Fruit fly (Drosophila melanogaster): ENCODE results near the gene CG5078.

CG5078 gene

dm6 chr3L:20505732-20506131 is at the start of gene CG5078:
CG5078 (plus strand) TSS chr3L:20506032.
- TF ChIP-seq CTCF (optimal IDR thresholded peaks at IDR 0.05) = no peak

- TF ChIP-seq CTCF (optimal IDR thresholded peaks at IDR 0.05) (no peak), CG8478 (optimal IDR thresholded peaks at IDR 0.05) (no peak)
Measured at dm6 chr3L:20460383-20460782, 45.4 kb upstream of the CG5078 start, which contains the start of gene mag. mag (plus strand) TSS chr3L:20460683.

dm6 chr3L:20462391-20462790 is 43.4 kb upstream of the CG5078 start:
- TF ChIP-seq CTCF (optimal IDR thresholded peaks at IDR 0.05) (no peak), CG8478 (optimal IDR thresholded peaks at IDR 0.05) (no peak)

- TF ChIP-seq CG8478 (optimal IDR thresholded peaks at IDR 0.05) (no peak), CTCF (optimal IDR thresholded peaks at IDR 0.05) (peak; percentile 59 to 60)
Measured at dm6 chr3L:20464677-20465076, 41.2 kb upstream of the CG5078 start, which contains the start of gene atk. atk (minus strand) TSS chr3L:20464862.

- TF ChIP-seq CTCF (optimal IDR thresholded peaks at IDR 0.05) (no peak), CG8478 (optimal IDR thresholded peaks at IDR 0.05) (no peak)
Measured at dm6 chr3L:20465941-20466340, 39.9 kb upstream of the CG5078 start, which contains the start of gene CG42764. CG42764 (minus strand) TSS chr3L:20466041.

- TF ChIP-seq CTCF (optimal IDR thresholded peaks at IDR 0.05) (no peak), CG8478 (optimal IDR thresholded peaks at IDR 0.05) (no peak)
Measured at dm6 chr3L:20466599-20466998, 39.2 kb upstream of the CG5078 start, which contains the start of gene Tdh. Tdh (plus strand) TSS chr3L:20466944.

dm6 chr3L:20467433-20467832 is 38.4 kb upstream of the CG5078 start:
- TF ChIP-seq CTCF (optimal IDR thresholded peaks at IDR 0.05) (no peak), CG8478 (optimal IDR thresholded peaks at IDR 0.05) (no peak)

dm6 chr3L:20470991-20471498 is 34.8 kb upstream of the CG5078 start:
- no peak for TF ChIP-seq CTCF (optimal IDR thresholded peaks at IDR 0.05)
- no peak for TF ChIP-seq CG8478 (optimal IDR thresholded peaks at IDR 0.05)

- TF ChIP-seq CTCF (optimal IDR thresholded peaks at IDR 0.05) = no peak
- TF ChIP-seq CG8478 (optimal IDR thresholded peaks at IDR 0.05) = no peak
Measured at dm6 chr3L:20471499-20472313, 34.1 kb upstream of the CG5078 start.

- TF ChIP-seq CG8478 (optimal IDR thresholded peaks at IDR 0.05) (no peak), CTCF (optimal IDR thresholded peaks at IDR 0.05) (no peak)
Measured at dm6 chr3L:20472607-20473006, 33.2 kb upstream of the CG5078 start.

- TF ChIP-seq CTCF (optimal IDR thresholded peaks at IDR 0.05) (no peak), CG8478 (optimal IDR thresholded peaks at IDR 0.05) (no peak)
Measured at dm6 chr3L:20473021-20473799, 32.6 kb upstream of the CG5078 start, which contains the start of the genes CG32428 and CG5969. CG32428 (minus strand) TSS chr3L:20473723. CG5969 (plus strand) TSS chr3L:20473783.

dm6 chr3L:20474197-20474788 is 31.5 kb upstream of the CG5078 start, which contains the start of gene isoQC:
isoQC (plus strand) TSS chr3L:20474466.
- TF ChIP-seq CG8478 (optimal IDR thresholded peaks at IDR 0.05) (no peak), CTCF (optimal IDR thresholded peaks at IDR 0.05) (no peak)

- TF ChIP-seq CG8478 (optimal IDR thresholded peaks at IDR 0.05) (no peak), CTCF (optimal IDR thresholded peaks at IDR 0.05) (no peak)
Measured at dm6 chr3L:20474789-20475208, 31.0 kb upstream of the CG5078 start.

- TF ChIP-seq CG8478 (optimal IDR thresholded peaks at IDR 0.05) (no peak), CTCF (optimal IDR thresholded peaks at IDR 0.05) (no peak)
Measured at dm6 chr3L:20487649-20488048, 18.2 kb upstream of the CG5078 start.
